Fruit fly (Drosophila melanogaster): ENCODE measurements around the gene Ets21C.
A peak's percentile ranks its signal among the peaks of the same experiment; 100 is the strongest.

Gene Ets21C

DNA sequence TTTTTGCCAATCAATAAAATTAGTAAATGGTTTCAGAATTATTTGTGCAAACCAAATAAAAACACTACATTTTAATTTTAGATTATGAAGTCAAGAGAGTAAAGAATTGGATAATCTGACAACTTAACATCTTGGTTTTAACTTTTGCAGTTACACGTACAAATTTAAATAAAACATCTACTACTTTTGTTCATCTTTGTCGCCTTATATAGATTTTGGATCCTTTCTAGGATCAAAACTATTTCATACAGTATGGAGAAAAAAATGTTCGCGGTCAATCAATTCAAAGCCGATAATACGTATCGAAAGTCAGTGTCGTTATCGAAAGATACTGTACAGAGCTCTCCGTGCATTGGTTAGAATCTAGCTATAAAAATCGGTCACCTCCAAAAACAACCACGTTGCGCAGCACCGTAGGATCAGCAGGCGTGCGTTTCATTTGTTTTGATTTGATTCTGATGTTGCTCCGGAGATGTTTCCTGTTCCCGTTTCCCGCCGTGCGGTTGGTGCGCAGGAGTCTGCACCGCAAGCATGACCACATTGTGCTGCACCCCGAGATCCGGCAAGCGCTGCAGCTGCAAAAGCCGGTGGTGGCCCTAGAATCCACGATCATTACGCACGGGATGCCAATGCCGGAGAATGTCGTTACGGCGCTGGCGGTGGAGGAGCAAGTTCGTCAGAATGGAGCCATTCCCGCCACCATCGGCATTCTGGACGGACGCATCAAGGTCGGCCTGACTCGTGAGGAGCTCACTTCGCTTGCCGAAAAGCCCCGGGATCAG, 11.2 kb upstream of the Ets21C start, which contains the start of the genes uncNacbeta and CG2794:
Gene uncNacbeta, minus strand, starts transcription at position 51 of the 782 bp plus-strand sequence.
Gene CG2794, plus strand, starts transcription at position 395 of the 782 bp plus-strand sequence.
- TF ChIP-seq CG14655 (GFP tag; optimal IDR thresholded peaks at IDR 0.05) (no peak), Ets98B (GFP tag; IDR thresholded peaks at IDR 0.05) (no peak), CG12605 (GFP tag; IDR thresholded peaks at IDR 0.05) (no peak), rn (GFP tag; IDR thresholded peaks at IDR 0.05) (no peak), EcR (GFP tag; optimal IDR thresholded peaks at IDR 0.05) (no peak), CG4496 (GFP tag; IDR thresholded peaks at IDR 0.05) (peak; percentile 32; the same call in 1 of the 3 replicates), fd96Ca (GFP tag; IDR thresholded peaks at IDR 0.05) (0 out of 3 replicates have a peak, but pooled peaks have one; percentile 22)

DNA sequence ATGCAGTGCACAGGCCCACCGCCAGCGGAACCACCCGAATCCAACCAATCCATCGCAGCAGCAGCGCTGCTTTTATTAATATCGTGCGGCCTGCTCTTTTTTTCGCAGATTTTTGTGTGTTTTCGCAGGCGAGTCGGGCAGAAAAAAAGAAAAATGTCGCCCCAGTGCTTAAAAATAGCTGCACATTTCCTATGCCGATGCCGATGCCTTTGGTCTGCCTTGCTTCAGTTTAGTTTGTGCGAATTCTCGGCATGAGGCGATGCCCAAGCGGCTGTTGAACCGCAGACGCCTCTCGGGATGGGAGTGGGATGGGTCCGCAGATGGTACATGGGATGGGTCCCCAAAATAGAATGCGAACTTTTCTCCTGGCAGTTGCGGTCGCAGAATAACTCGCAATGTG, 10.6 kb upstream of the Ets21C start:
- TF ChIP-seq CG34367 (tag; optimal IDR thresholded peaks at IDR 0.05) (no peak), Pif1A (GFP tag; optimal IDR thresholded peaks at IDR 0.05) (no peak), Ets98B (GFP tag; IDR thresholded peaks at IDR 0.05) (peak; percentile 32), CG8159 (tag; optimal IDR thresholded peaks at IDR 0.05) (no peak), Snoo (tag; optimal IDR thresholded peaks at IDR 0.05) (no peak), gl (tag; optimal IDR thresholded peaks at IDR 0.05) (no peak), fd96Ca (GFP tag; IDR thresholded peaks at IDR 0.05) (peak; percentile 67; the same call in 2 of the 3 replicates), CG14655 (GFP tag; optimal IDR thresholded peaks at IDR 0.05) (no peak), CG10348 (GFP tag; IDR thresholded peaks at IDR 0.05) (no peak), CG4496 (GFP tag; IDR thresholded peaks at IDR 0.05) (peak; percentile 31; the same call in 1 of the 3 replicates), CG17806 (tag; optimal IDR thresholded peaks at IDR 0.05) (no peak), CG32121 (GFP tag; IDR thresholded peaks at IDR 0.05) (peak; percentile 51), CG9948 (tag; optimal IDR thresholded peaks at IDR 0.05) (no peak), EcR (GFP tag; optimal IDR thresholded peaks at IDR 0.05) (peak; percentile 75), CG15710 (tag; optimal IDR thresholded peaks at IDR 0.05) (no peak), D1 (tag; optimal IDR thresholded peaks at IDR 0.05) (no peak)

DNA sequence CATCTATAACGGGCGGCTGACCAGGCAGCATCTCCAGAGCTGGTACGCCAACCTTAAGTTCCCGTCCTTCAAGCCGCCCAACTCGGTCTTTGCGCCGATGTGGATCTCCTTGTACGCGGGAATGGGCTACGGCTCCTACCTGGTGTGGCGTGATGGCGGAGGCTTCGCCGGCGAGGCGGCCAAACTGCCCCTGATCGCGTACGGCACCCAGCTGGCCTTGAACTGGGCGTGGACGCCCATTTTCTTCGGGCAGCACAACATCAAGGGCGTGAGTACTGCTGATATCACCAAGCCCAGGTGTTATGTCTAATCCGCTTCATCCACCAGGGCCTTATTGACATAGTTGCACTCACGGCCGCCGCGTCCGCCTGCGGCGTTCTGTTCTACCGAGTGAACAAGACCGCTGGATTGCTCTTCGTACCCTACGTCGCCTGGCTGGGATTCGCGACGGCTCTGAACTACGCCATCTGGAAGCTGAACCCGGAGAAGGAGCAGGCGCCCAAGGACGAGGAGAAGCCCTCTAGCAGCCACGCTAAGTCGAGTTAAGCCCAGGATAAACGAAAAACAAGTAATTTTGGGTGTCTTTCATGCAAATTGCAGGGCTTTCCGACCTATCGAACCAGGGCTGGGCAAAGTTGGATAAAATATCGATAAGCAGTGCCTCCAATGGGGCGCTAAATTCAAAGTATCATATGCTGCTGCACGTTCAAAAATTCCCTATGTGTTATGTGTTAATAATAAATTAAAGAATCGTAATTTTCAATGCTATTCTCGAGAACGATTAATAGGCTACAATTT, 7.2 kb upstream of the Ets21C start, which contains the start of gene rempA:
Gene rempA, minus strand, starts transcription at position 541 of the 798 bp plus-strand sequence.
- no peak for TF ChIP-seq CG9948 (tag; optimal IDR thresholded peaks at IDR 0.05)
- TF ChIP-seq gl (tag; optimal IDR thresholded peaks at IDR 0.05), result no peak
- TF ChIP-seq Ets98B (GFP tag; IDR thresholded peaks at IDR 0.05), result no peak
- no peak for TF ChIP-seq CG34367 (tag; optimal IDR thresholded peaks at IDR 0.05)
- TF ChIP-seq Pif1A (GFP tag; optimal IDR thresholded peaks at IDR 0.05), result no peak
- TF ChIP-seq CG8159 (tag; optimal IDR thresholded peaks at IDR 0.05), result no peak
- no peak for TF ChIP-seq fd96Ca (GFP tag; IDR thresholded peaks at IDR 0.05)
- no peak for TF ChIP-seq CG13204 (GFP tag; optimal IDR thresholded peaks at IDR 0.05)

- TF ChIP-seq Pif1A (GFP tag; optimal IDR thresholded peaks at IDR 0.05), result no peak
- TF ChIP-seq CG8159 (tag; optimal IDR thresholded peaks at IDR 0.05), result peak; percentile 6
- no peak for TF ChIP-seq gl (tag; optimal IDR thresholded peaks at IDR 0.05)
- TF ChIP-seq EcR (GFP tag; optimal IDR thresholded peaks at IDR 0.05), result no peak
- peak; percentile 48; the same call in 1 of the 3 replicates for TF ChIP-seq CG4496 (GFP tag; IDR thresholded peaks at IDR 0.05)
- 0 out of 2 replicates have a peak, but pooled peaks have one; percentile 15 for TF ChIP-seq Ets98B (GFP tag; IDR thresholded peaks at IDR 0.05)
Measured at dm6 chr2L:559311-559710, 6.6 kb upstream of the Ets21C start, which contains the start of gene Tspo. Gene Tspo, plus strand, starts transcription at chr2L:559612.

DNA sequence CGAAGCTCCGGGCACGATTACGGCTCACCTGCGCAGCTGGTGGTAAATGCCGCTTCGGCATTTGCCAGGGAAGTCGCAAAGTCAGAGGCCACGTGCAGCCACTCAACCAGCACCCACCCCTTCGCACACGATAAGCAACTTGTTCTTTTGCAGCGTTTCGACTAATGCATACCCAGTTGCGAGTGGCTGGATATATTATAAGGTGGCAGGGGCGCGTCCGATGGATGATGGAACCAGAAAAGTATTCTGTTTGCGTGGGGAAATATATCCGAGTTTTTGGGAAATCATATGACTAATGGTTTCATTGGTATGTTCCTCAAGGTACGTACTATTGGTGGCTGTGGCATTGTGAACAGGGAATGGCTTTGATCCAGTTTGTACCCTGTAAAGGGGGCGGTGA, 3.1 kb downstream of the Ets21C start:
- TF ChIP-seq CG15710 (tag; optimal IDR thresholded peaks at IDR 0.05) (no peak), EcR (GFP tag; optimal IDR thresholded peaks at IDR 0.05) (no peak), Pif1A (GFP tag; optimal IDR thresholded peaks at IDR 0.05) (no peak), CG12605 (GFP tag; IDR thresholded peaks at IDR 0.05) (no peak), CG14655 (GFP tag; optimal IDR thresholded peaks at IDR 0.05) (no peak), CG17806 (tag; optimal IDR thresholded peaks at IDR 0.05) (no peak), CG32121 (GFP tag; IDR thresholded peaks at IDR 0.05) (no peak), CG4496 (GFP tag; IDR thresholded peaks at IDR 0.05) (no peak), CG9948 (tag; optimal IDR thresholded peaks at IDR 0.05) (no peak), Snoo (tag; optimal IDR thresholded peaks at IDR 0.05) (no peak), CG34367 (tag; optimal IDR thresholded peaks at IDR 0.05) (no peak), Pif1B (GFP tag; optimal IDR thresholded peaks at IDR 0.05) (no peak), rn (GFP tag; IDR thresholded peaks at IDR 0.05) (no peak), Ets98B (GFP tag; IDR thresholded peaks at IDR 0.05) (no peak), CG8301 (tag; optimal IDR thresholded peaks at IDR 0.05) (no peak)

- TF ChIP-seq EcR (GFP tag; optimal IDR thresholded peaks at IDR 0.05) (peak; percentile 26), gl (tag; optimal IDR thresholded peaks at IDR 0.05) (no peak)
Measured at dm6 chr2L:547978-548377, 4.7 kb downstream of the Ets21C start.

All from whole organism, pupa.